Fruit fly (Drosophila melanogaster) whole organism: ENCODE results near the gene Gr64a.

ENCODE experiments used
- Dll ChIP-seq: fragments of >200 bp; optimal IDR thresholded peaks from 2 replicates; lab custom pipeline; 2017
- EcR ChIP-seq, 2 experiments: fragments of >200 bp; optimal IDR thresholded peaks; 2 replicates each; lab custom pipeline; 2017; ENCODE audit warnings: missing biosample characterization in 2 of 2, missing genetic modification characterization in 2 of 2, missing genetic modification reagents in 2 of 2
- pan ChIP-seq: fragments of >200 bp; optimal IDR thresholded peaks from 2 replicates; lab custom pipeline; 2017
- psq ChIP-seq: fragments of >200 bp; optimal IDR thresholded peaks from 2 replicates; lab custom pipeline; 2017
- usp ChIP-seq: fragments of >200 bp; optimal IDR thresholded peaks from 2 replicates; lab custom pipeline; 2017; ENCODE audit warnings: missing biosample characterization, missing genetic modification characterization, mixed read lengths

DNA sequence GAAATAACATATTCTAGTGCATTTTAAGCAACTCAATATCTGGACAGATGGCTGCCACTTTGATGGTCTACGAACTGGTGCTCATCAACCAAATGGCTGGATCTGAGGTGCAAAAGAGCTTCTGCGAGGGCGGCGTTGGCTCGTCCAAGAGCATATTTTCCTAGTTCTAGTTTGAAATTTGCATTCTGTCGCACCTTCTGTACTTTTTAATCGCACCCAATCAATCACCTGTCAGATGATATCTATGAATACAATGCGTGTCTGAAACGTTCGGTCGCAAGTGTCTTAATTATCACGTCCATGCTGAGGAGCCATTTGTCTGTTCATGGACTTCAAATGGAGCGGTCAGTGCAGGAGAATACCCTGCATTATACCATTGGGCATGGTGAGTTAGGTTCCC is 5.2 kb downstream of the Gr64a start, which contains the start of the genes Gr64d and Gr64e:
- TF ChIP-seq pan (lab: Kevin White, UChicago), result no peak
- TF ChIP-seq Dll (lab: Kevin White, UChicago), result no peak
- no peak for TF ChIP-seq usp (GFP tag; lab: Kevin White, UChicago)
- no peak for TF ChIP-seq psq
- TF ChIP-seq EcR (GFP tag; optimal IDR thresholded peaks at IDR 0.05; lab: Kevin White, UChicago), result no peak
